Fruit fly (Drosophila melanogaster): Measurements from ENCODE around the gene CG12219.

dm6 chrX:6301052-6301451, at the start of gene CG12219:
- no peak for TF ChIP-seq CTCF (optimal IDR thresholded peaks at IDR 0.05)
- TF ChIP-seq CG8478 (optimal IDR thresholded peaks at IDR 0.05), result no peak
